Worm (Caenorhabditis elegans): ENCODE measurements around the gene clc-20.

clc-20 gene

ce11 chrIII:916897-917296 is 44.5 kb downstream of the clc-20 start, which contains the start of gene idpp-13:
Gene idpp-13, minus strand, starts transcription at chrIII:916997.
- TF ChIP-seq dao-5 (tag; optimal IDR thresholded peaks at IDR 0.05) = no peak
- no peak for TF ChIP-seq W03F9.2 (tag; optimal IDR thresholded peaks at IDR 0.05)
- TF ChIP-seq him-1 (tag; optimal IDR thresholded peaks at IDR 0.05) = no peak

- TF ChIP-seq dao-5 (tag; optimal IDR thresholded peaks at IDR 0.05) (no peak), W03F9.2 (tag; optimal IDR thresholded peaks at IDR 0.05) (no peak), him-1 (tag; optimal IDR thresholded peaks at IDR 0.05) (no peak)
These were observed 46.9 kb downstream of the clc-20 start, which contains the start of gene F23H11.7 for ce11 chrIII:919322-919721. Gene F23H11.7, minus strand, starts transcription at chrIII:919422.

All from whole organism, L4/young adult.